Worm (Caenorhabditis elegans) whole organism, early embryonic: ENCODE results near the gene C40H1.9.

Source experiments
- B0310.2 ChIP-seq: sonication (generic microtip); optimal IDR thresholded peaks from 2 replicates; lab custom pipeline; 2016; ENCODE audit warnings: mild to moderate bottlenecking, missing genetic modification characterization, missing compliant biosample characterization
- aly-1 ChIP-seq: sonication (generic microtip); optimal IDR thresholded peaks from 2 replicates; lab custom pipeline; 2016; ENCODE audit warnings: missing genetic modification characterization, missing compliant biosample characterization
- ama-1 ChIP-seq: fragments of 150-350 bp; optimal IDR thresholded peaks from 2 replicates; lab custom pipeline; 2014
- ceh-13 ChIP-seq: fragments of 200-800 bp; sonication (Bioruptor generic); optimal IDR thresholded peaks from 2 replicates; lab custom pipeline; 2018; ENCODE audit warnings: mild to moderate bottlenecking, missing genetic modification characterization, missing compliant biosample characterization
- hnd-1 ChIP-seq: sonication (generic microtip); optimal IDR thresholded peaks from 2 replicates; lab custom pipeline; 2016; ENCODE audit warnings: missing genetic modification characterization, missing compliant biosample characterization
- sea-1 ChIP-seq: fragments of 200-800 bp; sonication (Bioruptor generic); conservative IDR thresholded peaks from 2 replicates; pipeline ENCODE4 v1.3.6; 2022; ENCODE audit warnings: missing genetic modification characterization, missing compliant biosample characterization
- tra-4 ChIP-seq: sonication (generic microtip); optimal IDR thresholded peaks from 2 replicates; lab custom pipeline; 2017; ENCODE audit warnings: missing genetic modification characterization, missing compliant biosample characterization

DNA sequence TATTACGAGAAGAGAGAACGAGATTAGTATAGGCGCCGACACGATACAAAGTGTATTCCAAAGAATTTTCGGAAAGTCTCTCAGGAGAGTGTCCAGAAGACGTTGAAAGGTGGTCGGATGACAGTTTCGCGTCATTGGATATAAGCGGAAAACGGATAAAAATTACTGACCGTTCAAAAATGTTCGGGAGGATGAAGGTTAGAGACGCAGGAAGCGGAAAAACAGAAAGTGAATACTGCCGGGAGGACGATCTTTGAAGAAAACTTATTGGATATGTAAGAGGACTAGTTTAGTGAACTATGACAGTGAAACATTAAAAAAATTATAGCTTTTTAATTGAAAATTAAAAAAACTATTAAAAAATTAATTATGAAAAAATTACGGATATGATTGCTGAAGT, 15.3 kb downstream of the C40H1.9 start:
- no peak for TF ChIP-seq aly-1 (tag; lab: Kevin White, UChicago)
- TF ChIP-seq sea-1 (GFP tag; lab: Robert Waterston, UW): no peak
- no peak for TF ChIP-seq ama-1 (lab: Kevin White, UChicago)
- no peak for TF ChIP-seq ceh-13
- TF ChIP-seq hnd-1: no peak
- TF ChIP-seq tra-4 (tag; lab: Kevin White, UChicago): no peak
- no peak for TF ChIP-seq B0310.2
